Worm (Caenorhabditis elegans) whole organism, L4/young adult: Measurements from ENCODE around the gene str-232.

Source experiments
- W03F9.2 ChIP-seq: fragments of 150-350 bp; optimal IDR thresholded peaks from 2 replicates; lab custom pipeline; 2014; ENCODE audit warnings: missing biosample characterization, missing genetic modification characterization
- dao-5 ChIP-seq: sonication (generic microtip); optimal IDR thresholded peaks from 2 replicates; lab custom pipeline; 2016; ENCODE audit warnings: missing genotype, missing genetic modification characterization, moderate library complexity, missing compliant biosample characterization
- him-1 ChIP-seq: sonication (generic microtip); optimal IDR thresholded peaks from 2 replicates; lab custom pipeline; 2016; ENCODE audit warnings: missing genotype, missing genetic modification reagents, missing genetic modification characterization, missing compliant biosample characterization

str-232 gene

ce11 chrV:16015652-16016051 lies at the start of gene str-232:
Gene str-232 (minus strand): TSS chrV:16015752.
- no peak for TF ChIP-seq W03F9.2

ce11 chrV:16062788-16063187 lies 47.2 kb upstream of the str-232 start, which contains the start of gene F14H3.14:
Gene F14H3.14 (minus strand): TSS chrV:16062888.
- TF ChIP-seq W03F9.2 = no peak
- no peak for TF ChIP-seq him-1 (tag; lab: Kevin White, UChicago)
- no peak for TF ChIP-seq dao-5

- TF ChIP-seq dao-5 (no peak), him-1 (tag; lab: Kevin White, UChicago) (no peak), W03F9.2 (no peak)
Measured at ce11 chrV:16061993-16062392, 46.4 kb upstream of the str-232 start, which contains the start of gene fbxa-100. Gene fbxa-100 (minus strand): TSS chrV:16062093.

ce11 chrV:16060135-16060534 lies 44.6 kb upstream of the str-232 start, which contains the start of gene F14H3.15:
Gene F14H3.15 (minus strand): TSS chrV:16060235.
- TF ChIP-seq dao-5 = no peak
- TF ChIP-seq him-1 (tag; lab: Kevin White, UChicago) = no peak
- no peak for TF ChIP-seq W03F9.2

- TF ChIP-seq dao-5 = no peak
- no peak for TF ChIP-seq W03F9.2
- TF ChIP-seq him-1 (tag; lab: Kevin White, UChicago) = no peak
Measured at ce11 chrV:16058872-16059271, 43.3 kb upstream of the str-232 start, which contains the start of gene F14H3.6. Gene F14H3.6 (minus strand): TSS chrV:16058893.

- TF ChIP-seq W03F9.2 (no peak), dao-5 (no peak), him-1 (tag; lab: Kevin White, UChicago) (no peak)
Measured at ce11 chrV:16057010-16057463, 41.5 kb upstream of the str-232 start, which contains the start of gene F14H3.5. Gene F14H3.5 (minus strand): TSS chrV:16057060.

- no peak for TF ChIP-seq dao-5
- TF ChIP-seq W03F9.2 = no peak
- no peak for TF ChIP-seq him-1 (tag; lab: Kevin White, UChicago)
Measured at ce11 chrV:16055031-16055430, 39.5 kb upstream of the str-232 start, which contains the start of gene F14H3.4. Gene F14H3.4 (minus strand): TSS chrV:16055072.

- TF ChIP-seq dao-5 (no peak), W03F9.2 (no peak), him-1 (tag; lab: Kevin White, UChicago) (no peak)
Measured at ce11 chrV:16053373-16053772, 37.8 kb upstream of the str-232 start, which contains the start of gene F14H3.3. Gene F14H3.3 (minus strand): TSS chrV:16053473.

- no peak for TF ChIP-seq W03F9.2
- TF ChIP-seq him-1 (tag; lab: Kevin White, UChicago) = no peak
- no peak for TF ChIP-seq dao-5
Measured at ce11 chrV:16049177-16049576, 33.6 kb upstream of the str-232 start, which contains the start of gene best-12. Gene best-12 (plus strand): TSS chrV:16049477.

- no peak for TF ChIP-seq him-1 (tag; lab: Kevin White, UChicago)
- TF ChIP-seq W03F9.2 = no peak
- no peak for TF ChIP-seq dao-5
Measured at ce11 chrV:16047508-16047907, 32.0 kb upstream of the str-232 start, which contains the start of gene str-198. Gene str-198 (plus strand): TSS chrV:16047808.

- TF ChIP-seq him-1 (tag; lab: Kevin White, UChicago) (no peak), dao-5 (no peak), W03F9.2 (no peak)
Measured at ce11 chrV:16047052-16047451, 31.5 kb upstream of the str-232 start.

- TF ChIP-seq dao-5 (no peak), W03F9.2 (no peak), him-1 (tag; lab: Kevin White, UChicago) (no peak)
Measured at ce11 chrV:16046573-16046972, 31.0 kb upstream of the str-232 start, which contains the start of gene ZK285.2. Gene ZK285.2 (plus strand): TSS chrV:16046873.

ce11 chrV:16045837-16046236 lies 30.3 kb upstream of the str-232 start, which contains the start of gene T10C6.15:
Gene T10C6.15 (minus strand): TSS chrV:16045940.
- no peak for TF ChIP-seq dao-5
- no peak for TF ChIP-seq W03F9.2

- no peak for TF ChIP-seq him-1 (tag; lab: Kevin White, UChicago)
- no peak for TF ChIP-seq dao-5
- TF ChIP-seq W03F9.2 = no peak
Measured at ce11 chrV:16043686-16044085, 28.1 kb upstream of the str-232 start.

- TF ChIP-seq dao-5 = no peak
- TF ChIP-seq him-1 (tag; lab: Kevin White, UChicago) = no peak
- TF ChIP-seq W03F9.2 = no peak
Measured at ce11 chrV:16042743-16043014, 27.1 kb upstream of the str-232 start.
